Fruit fly (Drosophila melanogaster): ENCODE data around the gene CG12817.

The CG12817 gene

DNA sequence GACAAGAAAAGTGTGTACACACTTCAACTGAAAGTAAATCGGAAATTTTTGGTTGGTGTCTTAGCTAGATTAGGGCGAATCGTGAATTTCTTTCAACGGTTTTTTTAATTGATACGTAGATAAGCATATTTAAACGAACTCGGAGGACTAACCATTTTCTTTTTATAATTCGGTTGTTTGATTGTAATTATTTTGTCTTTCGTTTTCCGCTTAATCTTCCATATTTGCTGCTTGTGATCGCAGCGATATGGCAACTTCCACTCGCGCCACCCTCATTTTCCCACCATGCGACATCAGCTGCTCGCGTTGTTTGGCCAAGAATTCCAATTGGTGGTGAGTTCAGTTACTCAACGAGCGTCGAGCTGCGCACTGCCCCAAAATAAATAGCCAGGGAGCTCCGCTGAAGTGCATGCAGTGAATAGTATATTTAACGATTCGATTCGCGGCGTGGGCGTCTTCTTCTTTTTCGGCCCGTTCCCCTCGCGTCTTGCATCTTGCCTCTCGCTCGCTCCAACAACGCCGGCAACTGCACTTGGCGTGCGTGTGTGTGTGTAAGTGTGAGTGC, 39.5 kb upstream of the CG12817 start, which contains the start of gene Nuak (continued):
- TF ChIP-seq CG4318 (GFP tag; optimal IDR thresholded peaks at IDR 0.05) (peak; percentile 69), salr (GFP tag; optimal IDR thresholded peaks at IDR 0.05) (peak; percentile 51 to 78), CG3919 (GFP tag; optimal IDR thresholded peaks at IDR 0.05) (peak; percentile 93), CG3032 (tag; optimal IDR thresholded peaks at IDR 0.05) (peak; percentile 88), Hr39 (GFP tag; optimal IDR thresholded peaks at IDR 0.05) (peak; percentile 94), CG6163 (GFP tag; IDR thresholded peaks at IDR 0.05) (no peak), Ets96B (tag; optimal IDR thresholded peaks at IDR 0.05) (peak; percentile 65), acj6 (GFP tag; optimal IDR thresholded peaks at IDR 0.05) (peak; percentile 84), Hr4 (GFP tag; optimal IDR thresholded peaks at IDR 0.05) (peak; percentile 91)

DNA sequence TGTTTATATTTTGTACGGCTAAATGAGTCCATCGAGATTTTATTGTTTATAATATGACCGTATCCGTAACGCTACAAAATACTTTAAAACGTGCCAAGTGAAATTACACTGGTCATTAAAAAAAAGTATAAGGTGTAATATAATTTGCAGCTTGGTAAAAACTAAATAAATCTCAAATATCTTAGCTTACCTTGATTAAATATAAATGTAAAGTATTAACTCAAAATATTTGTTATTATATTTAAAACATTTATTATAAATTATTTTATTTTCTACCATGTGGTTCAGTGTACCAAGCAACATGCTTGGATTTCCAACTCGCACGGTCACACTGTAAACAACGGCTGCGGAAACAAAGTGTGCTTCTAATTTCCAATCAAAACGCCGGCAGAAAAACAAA, 37.3 kb upstream of the CG12817 start, which contains the start of the genes Sirt6 and pont:
Gene Sirt6 (minus strand): TSS at position 50 of the 400 bp plus-strand sequence.
Gene pont (plus strand): TSS at position 324 of the 400 bp plus-strand sequence.
- TF ChIP-seq CG8119 (GFP tag; IDR thresholded peaks at IDR 0.05) (no peak), CG6163 (GFP tag; IDR thresholded peaks at IDR 0.05) (no peak), CG11762 (GFP tag; optimal IDR thresholded peaks at IDR 0.05; ENCODE audit: insufficient read depth) (peak; percentile 84), Hr4 (GFP tag; optimal IDR thresholded peaks at IDR 0.05) (peak; percentile 87), Eip93F (GFP tag; optimal IDR thresholded peaks at IDR 0.05) (peak; percentile 15), cyc (GFP tag; optimal IDR thresholded peaks at IDR 0.05) (peak; percentile 87), vri (GFP tag; optimal IDR thresholded peaks at IDR 0.05) (no peak), CG11294 (GFP tag; IDR thresholded peaks at IDR 0.05) (no peak), dac (GFP tag; optimal IDR thresholded peaks at IDR 0.05) (peak; percentile 54), fd59A (GFP tag; optimal IDR thresholded peaks at IDR 0.05) (peak; percentile 77), CG31627 (GFP tag; optimal IDR thresholded peaks at IDR 0.05) (peak; percentile 80), CG9139 (GFP tag; optimal IDR thresholded peaks at IDR 0.05) (peak; percentile 77), Hr39 (GFP tag; optimal IDR thresholded peaks at IDR 0.05) (peak; percentile 79), esn (GFP tag; optimal IDR thresholded peaks at IDR 0.05) (peak; percentile 92), Sox15 (GFP tag; optimal IDR thresholded peaks at IDR 0.05) (peak; percentile 90), eg (GFP tag; IDR thresholded peaks at IDR 0.05) (no peak), Eip78C (GFP tag) (peak; percentile 97), Sox102F (GFP tag; optimal IDR thresholded peaks at IDR 0.05) (peak; percentile 79), CG7368 (GFP tag; optimal IDR thresholded peaks at IDR 0.05) (peak; percentile 82), fkh (GFP tag; optimal IDR thresholded peaks at IDR 0.05) (peak; percentile 94), CG6792 (GFP tag; optimal IDR thresholded peaks at IDR 0.05) (peak; percentile 90), Ets96B (tag; optimal IDR thresholded peaks at IDR 0.05) (peak; percentile 96), Gug (GFP tag; IDR thresholded peaks at IDR 0.05) (no peak), CG4318 (GFP tag; optimal IDR thresholded peaks at IDR 0.05) (peak; percentile 87), fd85E (GFP tag; optimal IDR thresholded peaks at IDR 0.05) (peak; percentile 17), pdm3 (GFP tag; optimal IDR thresholded peaks at IDR 0.05) (peak; percentile 85), achi (GFP tag; optimal IDR thresholded peaks at IDR 0.05) (peak; percentile 92), Hr38 (GFP tag; optimal IDR thresholded peaks at IDR 0.05) (no peak), OdsH (GFP tag; optimal IDR thresholded peaks at IDR 0.05) (peak; percentile 95), CG34406 (GFP tag; optimal IDR thresholded peaks at IDR 0.05) (peak; percentile 95), CG6808 (GFP tag; optimal IDR thresholded peaks at IDR 0.05) (peak; percentile 79), CG16779 (tag; optimal IDR thresholded peaks at IDR 0.05) (peak; percentile 83), net (GFP tag; optimal IDR thresholded peaks at IDR 0.05) (peak; percentile 89), CG8319 (GFP tag; optimal IDR thresholded peaks at IDR 0.05) (peak; percentile 83), spab (GFP tag; optimal IDR thresholded peaks at IDR 0.05) (peak; percentile 85), Lpt (GFP tag; optimal IDR thresholded peaks at IDR 0.05) (peak; percentile 89), acj6 (GFP tag; optimal IDR thresholded peaks at IDR 0.05) (peak; percentile 95), CG8632 (GFP tag; optimal IDR thresholded peaks at IDR 0.05) (peak; percentile 93), Blimp-1 (GFP tag; optimal IDR thresholded peaks at IDR 0.05) (peak; percentile 86), CG15336 (GFP tag; IDR thresholded peaks at IDR 0.05) (no peak), salr (GFP tag; optimal IDR thresholded peaks at IDR 0.05) (peak; percentile 74 to 88), dsx (GFP tag; optimal IDR thresholded peaks at IDR 0.05; ENCODE audit: poor library complexity, severe bottlenecking) (peak; percentile 96), CG10631 (GFP tag; optimal IDR thresholded peaks at IDR 0.05) (peak; percentile 96), Sox14 (GFP tag; optimal IDR thresholded peaks at IDR 0.05) (peak; percentile 84), CG32006 (GFP tag; optimal IDR thresholded peaks at IDR 0.05) (peak; percentile 95), Eip75B (GFP tag; optimal IDR thresholded peaks at IDR 0.05) (peak; percentile 76)
